Worm (Caenorhabditis elegans): ENCODE measurements around the gene npr-15.
A peak's percentile ranks its signal among the peaks of the same experiment; 100 is the strongest.

npr-15 gene

DNA sequence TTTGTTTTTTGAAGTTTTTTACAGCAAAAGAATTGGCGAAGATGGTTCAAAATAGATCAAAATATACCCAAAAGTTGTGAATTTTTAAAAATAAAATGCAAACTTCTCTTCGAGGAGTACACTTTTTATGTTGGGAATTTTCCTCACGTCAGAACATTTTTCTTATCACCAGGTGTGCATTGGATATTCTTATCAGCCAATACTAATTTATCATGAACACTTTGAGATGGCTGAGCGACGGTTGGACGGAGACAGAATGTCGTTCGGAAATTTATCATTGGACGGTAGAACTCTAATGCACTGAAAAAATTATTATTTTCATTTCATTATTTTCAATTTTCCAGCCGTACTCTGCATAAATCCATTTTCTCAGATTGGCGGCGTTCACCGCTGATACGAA, 45.2 kb downstream of the npr-15 start:
- no peak for TF ChIP-seq pax-3 (tag; optimal IDR thresholded peaks at IDR 0.05)
- TF ChIP-seq ztf-11 (tag; optimal IDR thresholded peaks at IDR 0.05): no peak
- TF ChIP-seq irx-1 (tag; optimal IDR thresholded peaks at IDR 0.05): no peak
- no peak for TF ChIP-seq alr-1 (tag; optimal IDR thresholded peaks at IDR 0.05; ENCODE audit: borderline replicate concordance)
- TF ChIP-seq fkh-10 (GFP tag; optimal IDR thresholded peaks at IDR 0.05): no peak
- no peak for TF ChIP-seq mdl-1 (tag; optimal IDR thresholded peaks at IDR 0.05)
- no peak for TF ChIP-seq nhr-85 (tag)
- TF ChIP-seq nhr-12 (tag; optimal IDR thresholded peaks at IDR 0.05): no peak
- no peak for TF ChIP-seq lir-3 (tag; optimal IDR thresholded peaks at IDR 0.05; ENCODE audit: poor library complexity)
- TF ChIP-seq unc-62 (GFP tag; optimal IDR thresholded peaks at IDR 0.05): no peak
- TF ChIP-seq egl-13 (tag; optimal IDR thresholded peaks at IDR 0.05): no peak
- no peak for TF ChIP-seq ceh-90 (tag; optimal IDR thresholded peaks at IDR 0.05)
- no peak for TF ChIP-seq hlh-17 (GFP tag; optimal IDR thresholded peaks at IDR 0.05; ENCODE audit: borderline replicate concordance)
- no peak for TF ChIP-seq snu-23 (GFP tag; optimal IDR thresholded peaks at IDR 0.05)
- no peak for TF ChIP-seq aly-2 (tag; optimal IDR thresholded peaks at IDR 0.05)
- TF ChIP-seq rnt-1 (tag; optimal IDR thresholded peaks at IDR 0.05): no peak
- TF ChIP-seq ceh-63 (GFP tag; optimal IDR thresholded peaks at IDR 0.05): no peak
- TF ChIP-seq C16A3.4 (tag; optimal IDR thresholded peaks at IDR 0.05): no peak
- no peak for TF ChIP-seq jun-1 (tag; optimal IDR thresholded peaks at IDR 0.05)

DNA sequence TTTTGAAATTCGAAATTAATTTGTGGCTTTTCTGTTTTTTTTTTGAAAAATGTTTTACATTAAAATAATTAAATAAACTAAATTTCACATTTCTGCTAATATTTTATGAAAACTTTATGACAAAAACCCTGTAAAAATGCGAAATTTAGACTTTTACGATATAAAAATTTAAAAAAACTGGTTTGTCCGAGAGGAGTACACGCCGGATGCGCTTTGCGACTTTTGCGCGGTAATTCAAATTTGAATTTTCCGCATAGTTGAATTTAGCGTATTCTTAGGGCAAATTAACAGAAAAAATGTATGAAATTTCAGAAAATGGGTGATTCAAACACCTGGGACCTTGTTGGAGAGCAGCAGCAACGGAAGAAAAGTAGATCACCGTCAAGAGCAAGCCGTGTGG, 50.4 kb downstream of the npr-15 start, which contains the start of gene unc-93:
Gene unc-93 (plus strand): TSS at position 301 of the 400 bp plus-strand sequence.
- TF ChIP-seq nhr-237 (tag; optimal IDR thresholded peaks at IDR 0.05) (no peak), efl-1 (optimal IDR thresholded peaks at IDR 0.05) (no peak), efl-1 (GFP tag; optimal IDR thresholded peaks at IDR 0.05 in 1 of 2) (peak in 1 of 2 experiments; percentile 20), dpl-1 (GFP tag; optimal IDR thresholded peaks at IDR 0.05) (peak in 1 of 3 experiments; percentile 0)

DNA sequence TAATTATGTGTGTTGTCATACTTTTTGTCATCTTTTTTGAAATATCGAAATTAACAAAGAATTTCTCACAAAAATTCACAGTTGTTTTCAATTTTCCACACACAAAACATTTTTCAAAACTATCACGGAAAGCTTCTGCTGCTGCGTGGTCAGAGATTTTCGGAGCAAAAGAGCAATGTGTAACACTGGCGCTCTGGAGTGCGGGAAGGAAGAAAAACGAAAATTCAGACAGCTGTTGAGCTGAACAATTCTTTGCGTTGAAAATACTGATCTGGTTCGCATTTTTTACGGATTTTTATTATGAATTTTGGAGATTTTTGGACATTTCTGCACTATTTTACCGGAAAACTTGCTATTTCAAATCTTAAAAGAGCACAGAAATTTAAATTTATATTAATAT, 50.9 kb downstream of the npr-15 start:
- no peak for TF ChIP-seq mdl-1 (tag; optimal IDR thresholded peaks at IDR 0.05)
- peak; percentile 20 for TF ChIP-seq dsc-1 (tag; optimal IDR thresholded peaks at IDR 0.05)
- TF ChIP-seq sup-37 (GFP tag; optimal IDR thresholded peaks at IDR 0.05): no peak
- TF ChIP-seq nhr-76 (tag; optimal IDR thresholded peaks at IDR 0.05): no peak

DNA sequence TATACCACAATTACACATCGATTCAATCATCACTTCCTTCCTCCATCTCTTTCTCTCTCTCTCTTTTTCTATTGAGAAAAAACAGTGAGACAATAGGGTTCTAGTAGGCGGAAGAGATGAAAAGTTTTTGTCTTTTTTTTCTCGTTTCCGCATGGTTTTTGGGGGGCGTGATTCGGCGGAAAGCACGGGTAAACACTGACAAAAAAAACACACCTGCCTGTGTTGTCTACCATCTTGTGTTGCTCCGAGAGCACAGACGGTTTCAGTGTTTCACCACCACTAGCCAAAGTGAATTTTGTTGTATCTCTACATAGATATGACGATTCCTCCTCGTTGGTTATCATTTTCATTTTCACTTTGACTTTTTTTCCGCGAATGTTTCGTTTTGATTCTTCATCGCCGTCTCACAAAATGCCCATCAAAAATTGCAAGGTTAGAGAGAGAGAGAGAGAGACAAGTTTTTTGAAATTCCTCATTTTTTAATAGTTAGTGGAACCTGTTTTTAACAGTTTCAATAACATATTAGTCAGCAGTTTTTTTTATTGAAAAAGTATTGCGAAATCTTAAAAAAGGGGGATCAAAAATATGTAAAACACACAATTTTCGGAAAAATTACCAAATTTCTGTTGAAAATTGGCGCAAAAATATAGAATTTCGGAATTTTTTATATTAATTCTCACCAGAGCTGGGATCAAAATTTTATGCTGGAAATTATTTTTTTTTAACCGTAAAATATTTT, 57.1 kb downstream of the npr-15 start:
- TF ChIP-seq ceh-90 (tag; optimal IDR thresholded peaks at IDR 0.05): no peak
- TF ChIP-seq nhr-76 (tag; optimal IDR thresholded peaks at IDR 0.05): no peak
- no peak for TF ChIP-seq aha-1 (tag; optimal IDR thresholded peaks at IDR 0.05)
- no peak for TF ChIP-seq sptf-1 (tag; optimal IDR thresholded peaks at IDR 0.05)
- no peak for TF ChIP-seq nhr-90 (tag; optimal IDR thresholded peaks at IDR 0.05; ENCODE audit: poor library complexity)
- TF ChIP-seq pag-3 (tag; optimal IDR thresholded peaks at IDR 0.05; ENCODE audit: borderline replicate concordance, insufficient read depth): no peak
- TF ChIP-seq sox-4 (tag; optimal IDR thresholded peaks at IDR 0.05): no peak
- TF ChIP-seq unc-98 (GFP tag; IDR thresholded peaks at IDR 0.05): no peak
- no peak for TF ChIP-seq dsc-1 (tag; optimal IDR thresholded peaks at IDR 0.05)
- no peak for TF ChIP-seq hlh-17 (GFP tag; optimal IDR thresholded peaks at IDR 0.05; ENCODE audit: borderline replicate concordance)
- no peak for TF ChIP-seq nhr-11 (tag; optimal IDR thresholded peaks at IDR 0.05)
- no peak for TF ChIP-seq F16B12.6 (tag; optimal IDR thresholded peaks at IDR 0.05)
- no peak for TF ChIP-seq ces-1 (GFP tag; optimal IDR thresholded peaks at IDR 0.05)
- TF ChIP-seq ets-5 (GFP tag; IDR thresholded peaks at IDR 0.05): no peak
- TF ChIP-seq fkh-8 (tag; optimal IDR thresholded peaks at IDR 0.05): no peak
- TF ChIP-seq fkh-4 (tag; optimal IDR thresholded peaks at IDR 0.05; ENCODE audit: borderline replicate concordance): no peak
- no peak for TF ChIP-seq C16A3.4 (tag; optimal IDR thresholded peaks at IDR 0.05)
- no peak for TF ChIP-seq nhr-28 (tag; optimal IDR thresholded peaks at IDR 0.05)
- TF ChIP-seq elt-3 (tag; optimal IDR thresholded peaks at IDR 0.05): peak in 1 of 6 experiments; percentile 23
- peak in 1 of 2 experiments; percentile 17 for TF ChIP-seq mdl-1 (tag; optimal IDR thresholded peaks at IDR 0.05)
- no peak for TF ChIP-seq aly-2 (tag; optimal IDR thresholded peaks at IDR 0.05)
- peak in 1 of 2 experiments; percentile 33 for TF ChIP-seq lsy-2 (tag; optimal IDR thresholded peaks at IDR 0.05)
- no peak for TF ChIP-seq ztf-11 (tag; optimal IDR thresholded peaks at IDR 0.05)
- TF ChIP-seq unc-86 (tag; optimal IDR thresholded peaks at IDR 0.05): no peak
- TF ChIP-seq mep-1 (tag; optimal IDR thresholded peaks at IDR 0.05): no peak
- peak; percentile 62 for TF ChIP-seq lin-14 (GFP tag; optimal IDR thresholded peaks at IDR 0.05)
- no peak for TF ChIP-seq zag-1 (tag; optimal IDR thresholded peaks at IDR 0.05)
- TF ChIP-seq jun-1 (tag; optimal IDR thresholded peaks at IDR 0.05): no peak

Data from whole organism, L1 larva.